Worm (Caenorhabditis elegans) whole organism, mixed stage, embryonic: ENCODE data around the gene srw-127.

Experiments used
- elt-3 ChIP-seq: fragments of 150-350 bp; optimal IDR thresholded peaks from 2 replicates; lab custom pipeline; 2014; ENCODE audit warnings: missing biosample characterization, missing genetic modification characterization
- lin-32 ChIP-seq: fragments of 200-800 bp; sonication (Bioruptor generic); optimal IDR thresholded peaks from 2 replicates; lab custom pipeline; 2018; ENCODE audit warnings: mild to moderate bottlenecking, missing genetic modification characterization, missing compliant biosample characterization
- lsy-2 ChIP-seq: fragments of 150-350 bp; optimal IDR thresholded peaks from 2 replicates; lab custom pipeline; 2014; ENCODE audit warnings: missing biosample characterization, missing genetic modification characterization
- mls-2 ChIP-seq: sonication (generic microtip); optimal IDR thresholded peaks from 2 replicates; lab custom pipeline; 2016; ENCODE audit warnings: mild to moderate bottlenecking, missing genetic modification characterization, moderate library complexity, missing compliant biosample characterization
- snpc-4 ChIP-seq: fragments of 150-350 bp; optimal IDR thresholded peaks from 2 replicates; lab custom pipeline; 2014; ENCODE audit warnings: missing biosample characterization, missing genetic modification characterization
- unc-120 ChIP-seq: sonication (generic microtip); optimal IDR thresholded peaks from 2 replicates; lab custom pipeline; 2017; ENCODE audit warnings: missing genetic modification characterization, missing compliant biosample characterization; ENCODE audit not compliant: poor library complexity, severe bottlenecking
- unc-39 ChIP-seq: fragments of 150-350 bp; optimal IDR thresholded peaks from 2 replicates; lab custom pipeline; 2014; ENCODE audit warnings: missing biosample characterization, missing genetic modification characterization
- ztf-11 ChIP-seq: fragments of 150-350 bp; optimal IDR thresholded peaks from 2 replicates; lab custom pipeline; 2014; ENCODE audit warnings: missing biosample characterization, missing genetic modification characterization

- no peak for TF ChIP-seq ztf-11
- TF ChIP-seq lsy-2 (tag; lab: Kevin White, UChicago) = no peak
- no peak for TF ChIP-seq unc-120 (tag; lab: Kevin White, UChicago)
- TF ChIP-seq mls-2 = no peak
- TF ChIP-seq snpc-4 (tag; lab: Kevin White, UChicago) = no peak
- no peak for TF ChIP-seq elt-3 (tag; lab: Kevin White, UChicago)
- no peak for TF ChIP-seq unc-39 (tag; lab: Kevin White, UChicago)
- TF ChIP-seq lin-32 (GFP tag; lab: Kevin White, UChicago) = no peak
Observed at ce11 chrV:7000734-7001133, 12.0 kb upstream of the srw-127 start.
